Worm (Caenorhabditis elegans) whole organism, L1 larva: Measurements from ENCODE around the gene set-17.

ENCODE experiments used
- Y116A8C.19 ChIP-seq: sonication (generic microtip); optimal IDR thresholded peaks from 2 replicates; lab custom pipeline; 2016; ENCODE audit warnings: missing compliant biosample characterization, missing genetic modification characterization, borderline replicate concordance
- efl-1 ChIP-seq, 4 experiments: fragments of 150-350 bp; optimal IDR thresholded peaks in 3 of 4; peaks in 1 of 4; 1 replicate in 1 of 4; 2 replicates in 3 of 4; lab custom pipeline; 2014; ENCODE audit warnings: missing biosample characterization in 2 of 4, missing genetic modification characterization in 2 of 4, missing genetic modification reagents in 2 of 4
- nhr-237 ChIP-seq: fragments of 150-350 bp; optimal IDR thresholded peaks from 2 replicates; lab custom pipeline; 2014; ENCODE audit warnings: missing biosample characterization, missing genetic modification characterization
- nhr-85 ChIP-seq: sonication (generic microtip); peaks from one replicate; lab custom pipeline; 2016; ENCODE audit warnings: missing genetic modification characterization, inconsistent platforms, missing compliant biosample characterization
- sptf-1 ChIP-seq: fragments of 150-350 bp; optimal IDR thresholded peaks from 2 replicates; lab custom pipeline; 2014; ENCODE audit warnings: missing biosample characterization, missing genetic modification characterization

DNA sequence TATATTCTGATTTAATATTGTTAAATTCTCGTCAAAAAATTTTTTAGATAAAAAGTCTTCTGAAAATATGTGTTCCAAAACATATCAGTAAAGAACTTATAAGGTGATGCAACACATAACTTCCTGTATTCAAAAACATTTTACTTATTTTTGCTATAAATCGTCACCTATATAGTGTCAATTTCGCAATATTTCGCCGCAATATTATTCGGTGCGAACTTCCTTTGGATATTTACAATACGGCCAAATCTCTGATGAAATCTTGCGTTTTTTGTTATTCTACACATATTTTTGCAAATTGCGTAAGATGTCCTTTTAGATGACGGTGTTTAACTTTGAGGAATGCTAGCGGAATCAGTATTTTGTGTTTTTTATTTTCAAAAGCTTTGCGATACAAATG is 18.8 kb downstream of the set-17 start:
- TF ChIP-seq nhr-237 (tag; lab: Kevin White, UChicago) (no peak), sptf-1 (tag; lab: Kevin White, UChicago) (no peak), efl-1 (optimal IDR thresholded peaks at IDR 0.05; lab: Kevin White, UChicago) (no peak), efl-1 (GFP tag; optimal IDR thresholded peaks at IDR 0.05 in 1 of 2; lab: Kevin White, UChicago) (no peak), Y116A8C.19 (tag; lab: Kevin White, UChicago) (no peak), nhr-85 (tag; lab: Kevin White, UChicago) (no peak)
